Worm (Caenorhabditis elegans) whole organism, L4 larva: ENCODE measurements around the gene nhr-96.

Experiments
- egl-27 ChIP-seq: sonication (generic microtip); optimal IDR thresholded peaks from 3 replicates; lab custom pipeline; 2017; ENCODE audit warnings: missing biosample characterization, missing genetic modification reagents, missing genetic modification characterization
- lin-15B ChIP-seq: fragments of 150-350 bp; sonication (generic microtip); optimal IDR thresholded peaks from 3 replicates; lab custom pipeline; 2014; ENCODE audit warnings: missing biosample characterization, missing genetic modification characterization
- zag-1 ChIP-seq: fragments of 150-350 bp; optimal IDR thresholded peaks from 2 replicates; lab custom pipeline; 2014; ENCODE audit warnings: missing biosample characterization, missing genetic modification characterization

DNA sequence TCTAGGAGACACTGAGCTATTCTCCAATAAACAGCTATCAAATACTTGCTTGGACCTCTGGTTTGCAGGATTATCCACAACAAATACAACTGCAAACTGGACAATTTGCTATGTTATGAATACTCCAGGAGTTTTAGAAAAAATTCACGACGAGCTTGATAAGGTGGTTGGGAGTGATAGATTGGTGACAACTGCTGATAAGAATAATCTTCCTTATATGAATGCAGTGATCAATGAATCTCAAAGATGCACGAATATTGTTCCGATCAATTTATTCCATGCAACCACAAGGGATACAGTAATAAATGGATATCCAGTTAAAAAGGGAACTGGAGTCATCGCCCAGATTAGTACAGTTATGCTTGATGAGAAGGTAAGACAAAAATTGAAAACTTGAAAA is 18.5 kb downstream of the nhr-96 start:
- TF ChIP-seq zag-1, result no peak
- TF ChIP-seq egl-27 (tag; lab: Kevin White, UChicago), result no peak
- no peak for TF ChIP-seq lin-15B (tag; lab: Kevin White, UChicago)
